Worm (Caenorhabditis elegans) whole organism, L1 larva: ENCODE measurements around the gene cyb-2.1.

ENCODE experiments used
- C04F5.9 ChIP-seq: sonication (generic microtip); optimal IDR thresholded peaks from 2 replicates; lab custom pipeline; 2016; ENCODE audit warnings: missing genetic modification characterization, missing compliant biosample characterization
- C16A3.4 ChIP-seq: fragments of 150-350 bp; optimal IDR thresholded peaks from 2 replicates; lab custom pipeline; 2014; ENCODE audit warnings: missing biosample characterization, missing genetic modification characterization
- F16B12.6 ChIP-seq: fragments of 150-350 bp; optimal IDR thresholded peaks from 2 replicates; lab custom pipeline; 2014; ENCODE audit warnings: missing biosample characterization, missing genetic modification characterization
- blmp-1 ChIP-seq: fragments of 150-350 bp; optimal IDR thresholded peaks from 2 replicates; lab custom pipeline; 2014; ENCODE audit warnings: missing biosample characterization, missing genetic modification characterization
- ceh-63 ChIP-seq: fragments of 200-800 bp; sonication (Bioruptor generic); optimal IDR thresholded peaks from 2 replicates; lab custom pipeline; 2018; ENCODE audit warnings: mild to moderate bottlenecking, missing genetic modification characterization, missing compliant biosample characterization
- ceh-8 ChIP-seq: fragments of 200-800 bp; sonication (Bioruptor generic); optimal IDR thresholded peaks from 2 replicates; lab custom pipeline; 2018; ENCODE audit warnings: mild to moderate bottlenecking, missing genetic modification characterization, moderate library complexity, missing compliant biosample characterization
- ces-1 ChIP-seq: fragments of 150-350 bp; optimal IDR thresholded peaks from 2 replicates; lab custom pipeline; 2014; ENCODE audit warnings: missing biosample characterization, missing genetic modification reagents, missing genetic modification characterization
- dsc-1 ChIP-seq: sonication (generic microtip); optimal IDR thresholded peaks from 2 replicates; lab custom pipeline; 2016; ENCODE audit warnings: mild to moderate bottlenecking, missing genetic modification characterization, missing compliant biosample characterization
- efl-1 ChIP-seq, 4 experiments: fragments of 150-350 bp; optimal IDR thresholded peaks in 3 of 4; peaks in 1 of 4; 1 replicate in 1 of 4; 2 replicates in 3 of 4; lab custom pipeline; 2014; ENCODE audit warnings: missing biosample characterization in 2 of 4, missing genetic modification characterization in 2 of 4, missing genetic modification reagents in 2 of 4
- efl-3 ChIP-seq: fragments of 200-800 bp; sonication (Bioruptor generic); optimal IDR thresholded peaks from 2 replicates; lab custom pipeline; 2018; ENCODE audit warnings: mild to moderate bottlenecking, missing genetic modification characterization, missing compliant biosample characterization
- elt-2 ChIP-seq: sonication (generic microtip); optimal IDR thresholded peaks from 2 replicates; lab custom pipeline; 2016; ENCODE audit warnings: missing genetic modification characterization, mild to moderate bottlenecking, inconsistent platforms, missing compliant biosample characterization, missing genetic modification reagents
- fkh-4 ChIP-seq: sonication (generic microtip); optimal IDR thresholded peaks from 2 replicates; lab custom pipeline; 2016; ENCODE audit warnings: missing compliant biosample characterization, missing genetic modification characterization, borderline replicate concordance
- fos-1 ChIP-seq: fragments of 150-350 bp; optimal IDR thresholded peaks from 2 replicates; lab custom pipeline; 2014; ENCODE audit warnings: missing biosample characterization, missing genetic modification characterization
- hlh-4 ChIP-seq: sonication (generic microtip); optimal IDR thresholded peaks from 2 replicates; lab custom pipeline; 2016; ENCODE audit warnings: mild to moderate bottlenecking, missing genetic modification characterization, missing compliant biosample characterization
- isw-1 ChIP-seq: fragments of 200-800 bp; sonication (Bioruptor generic); IDR thresholded peaks from 2 replicates; pipeline ENCODE4 v1.3.6; 2022; ENCODE audit warnings: missing genetic modification characterization, missing compliant biosample characterization
- jun-1 ChIP-seq: fragments of 150-350 bp; optimal IDR thresholded peaks from 2 replicates; lab custom pipeline; 2014; ENCODE audit warnings: missing biosample characterization, missing genetic modification reagents, missing genetic modification characterization
- lin-15B ChIP-seq: fragments of 150-350 bp; sonication (generic microtip); optimal IDR thresholded peaks from 3 replicates; lab custom pipeline; 2014; ENCODE audit warnings: missing biosample characterization, missing genetic modification characterization
- lin-35 ChIP-seq, 2 experiments: fragments of 150-350 bp; optimal IDR thresholded peaks; 2 replicates each; lab custom pipeline; 2014; ENCODE audit warnings: missing biosample characterization in 2 of 2, missing genetic modification characterization in 2 of 2, missing genetic modification reagents in 2 of 2
- lir-3 ChIP-seq: sonication (generic microtip); optimal IDR thresholded peaks from 2 replicates; lab custom pipeline; 2016; ENCODE audit warnings: mild to moderate bottlenecking, missing genetic modification characterization, moderate library complexity, missing compliant biosample characterization; ENCODE audit not compliant: poor library complexity
- lsy-2 ChIP-seq, 2 experiments: fragments of 150-350 bp; optimal IDR thresholded peaks; 2 replicates each; lab custom pipeline; 2014; ENCODE audit warnings: missing biosample characterization in 2 of 2, missing genetic modification characterization in 2 of 2
- mdl-1 ChIP-seq, 2 experiments: fragments of 150-350 bp; optimal IDR thresholded peaks; 2 replicates each; lab custom pipeline; 2014 to 2017; ENCODE audit warnings: missing biosample characterization in 2 of 2, missing genetic modification characterization in 2 of 2, inconsistent platforms in 1 of 2
- nhr-12 ChIP-seq: sonication (generic microtip); optimal IDR thresholded peaks from 2 replicates; lab custom pipeline; 2017; ENCODE audit warnings: missing biosample characterization, missing genetic modification characterization
- nhr-19 ChIP-seq: fragments of 200-800 bp; sonication (Bioruptor generic); conservative IDR thresholded peaks from 2 replicates; pipeline ENCODE4 v1.3.6; 2022; ENCODE audit warnings: missing genetic modification characterization, missing compliant biosample characterization
- nhr-28 ChIP-seq: fragments of 150-350 bp; optimal IDR thresholded peaks from 2 replicates; lab custom pipeline; 2014; ENCODE audit warnings: missing biosample characterization, missing genetic modification characterization
- nhr-47 ChIP-seq: sonication (generic microtip); optimal IDR thresholded peaks from 2 replicates; lab custom pipeline; 2016; ENCODE audit warnings: mild to moderate bottlenecking, missing genetic modification characterization, moderate library complexity, missing compliant biosample characterization
- nhr-71 ChIP-seq: sonication (generic microtip); optimal IDR thresholded peaks from 2 replicates; lab custom pipeline; 2016; ENCODE audit warnings: mild to moderate bottlenecking, missing genetic modification characterization, moderate library complexity, missing compliant biosample characterization
- nhr-76 ChIP-seq: sonication (generic microtip); optimal IDR thresholded peaks from 2 replicates; lab custom pipeline; 2017; ENCODE audit warnings: missing biosample characterization, missing genetic modification characterization
- nhr-77 ChIP-seq: fragments of 150-350 bp; optimal IDR thresholded peaks from 2 replicates; lab custom pipeline; 2014; ENCODE audit warnings: missing biosample characterization, missing genetic modification characterization
- nhr-85 ChIP-seq: sonication (generic microtip); peaks from one replicate; lab custom pipeline; 2016; ENCODE audit warnings: missing genetic modification characterization, inconsistent platforms, missing compliant biosample characterization
- nhr-90 ChIP-seq: sonication (generic microtip); optimal IDR thresholded peaks from 2 replicates; lab custom pipeline; 2016; ENCODE audit warnings: mild to moderate bottlenecking, missing genetic modification characterization, missing compliant biosample characterization; ENCODE audit not compliant: poor library complexity
- pag-3 ChIP-seq: sonication (generic microtip); optimal IDR thresholded peaks from 2 replicates; lab custom pipeline; 2017; ENCODE audit warnings: missing genetic modification characterization, mild to moderate bottlenecking, missing compliant biosample characterization, antibody characterized with exemption, borderline replicate concordance; ENCODE audit not compliant: insufficient read depth
- rnt-1 ChIP-seq: sonication (generic microtip); optimal IDR thresholded peaks from 2 replicates; lab custom pipeline; 2016; ENCODE audit warnings: mild to moderate bottlenecking, missing genetic modification characterization, moderate library complexity, missing compliant biosample characterization
- snpc-4 ChIP-seq: fragments of 150-350 bp; optimal IDR thresholded peaks from 2 replicates; lab custom pipeline; 2014; ENCODE audit warnings: missing biosample characterization, missing genetic modification characterization
- sox-4 ChIP-seq: sonication (generic microtip); optimal IDR thresholded peaks from 2 replicates; lab custom pipeline; 2016; ENCODE audit warnings: missing genetic modification characterization, missing compliant biosample characterization
- sptf-1 ChIP-seq: fragments of 150-350 bp; optimal IDR thresholded peaks from 2 replicates; lab custom pipeline; 2014; ENCODE audit warnings: missing biosample characterization, missing genetic modification characterization
- tlp-1 ChIP-seq: fragments of 150-350 bp; optimal IDR thresholded peaks from 2 replicates; lab custom pipeline; 2014; ENCODE audit warnings: missing biosample characterization, missing genetic modification characterization
- unc-62 ChIP-seq: fragments of 150-350 bp; optimal IDR thresholded peaks from 2 replicates; lab custom pipeline; 2014; ENCODE audit warnings: missing biosample characterization, missing genetic modification reagents, missing genetic modification characterization
- unc-86 ChIP-seq: sonication (generic microtip); optimal IDR thresholded peaks from 2 replicates; lab custom pipeline; 2016; ENCODE audit warnings: missing genetic modification characterization, missing compliant biosample characterization
- unc-98 ChIP-seq: fragments of 200-800 bp; sonication (Bioruptor generic); IDR thresholded peaks from 2 replicates; pipeline ENCODE4 v1.3.6; 2022; ENCODE audit warnings: missing genetic modification characterization, missing compliant biosample characterization
- vab-15 ChIP-seq: sonication (generic microtip); optimal IDR thresholded peaks from 2 replicates; lab custom pipeline; 2017; ENCODE audit warnings: missing genotype, mild to moderate bottlenecking, missing genetic modification characterization, missing compliant biosample characterization
- xbp-1 ChIP-seq: sonication (generic microtip); optimal IDR thresholded peaks from 2 replicates; lab custom pipeline; 2016; ENCODE audit warnings: missing genetic modification characterization, missing compliant biosample characterization
- zip-4 ChIP-seq: fragments of 200-800 bp; sonication (Bioruptor generic); optimal IDR thresholded peaks from 2 replicates; lab custom pipeline; 2018; ENCODE audit warnings: mild to moderate bottlenecking, missing genetic modification characterization, moderate library complexity, missing compliant biosample characterization
- ztf-11 ChIP-seq, 2 experiments: sonication (generic microtip); optimal IDR thresholded peaks; 2 replicates each; lab custom pipeline; 2016 to 2017; ENCODE audit warnings: missing genetic modification characterization in 2 of 2, missing biosample characterization in 1 of 2, missing compliant biosample characterization in 1 of 2
- ztf-4 ChIP-seq: fragments of 150-350 bp; optimal IDR thresholded peaks from 2 replicates; lab custom pipeline; 2014; ENCODE audit warnings: missing biosample characterization, missing genetic modification characterization

The cyb-2.1 gene

ce11 chrIV:11030117-11030516, 44.3 kb downstream of the cyb-2.1 start:
- TF ChIP-seq nhr-85 (tag; lab: Kevin White, UChicago) = no peak
- no peak for TF ChIP-seq C16A3.4
- no peak for TF ChIP-seq unc-86 (tag; lab: Kevin White, UChicago)
- no peak for TF ChIP-seq tlp-1 (tag; lab: Kevin White, UChicago)
- no peak for TF ChIP-seq xbp-1 (tag; lab: Kevin White, UChicago)
- no peak for TF ChIP-seq ztf-4 (tag; lab: Kevin White, UChicago)
- TF ChIP-seq rnt-1 (tag; lab: Kevin White, UChicago) = no peak
- TF ChIP-seq lin-15B (tag; lab: Kevin White, UChicago) = no peak
- no peak for TF ChIP-seq mdl-1 (tag; optimal IDR thresholded peaks at IDR 0.05; lab: Kevin White, UChicago)
- TF ChIP-seq unc-62 (GFP tag; lab: Kevin White, UChicago) = no peak

ce11 chrIV:11030893-11031292, 45.1 kb downstream of the cyb-2.1 start, which contains the start of gene hrg-4:
Gene hrg-4 (minus strand): TSS chrIV:11030993.
- TF ChIP-seq pag-3 (tag; lab: Kevin White, UChicago) = no peak
- TF ChIP-seq lsy-2 (tag; optimal IDR thresholded peaks at IDR 0.05; lab: Kevin White, UChicago) = no peak
- no peak for TF ChIP-seq lin-15B (tag; lab: Kevin White, UChicago)
- TF ChIP-seq sox-4 (tag; lab: Kevin White, UChicago) = no peak
- TF ChIP-seq efl-3 (GFP tag; lab: Kevin White, UChicago) = no peak
- TF ChIP-seq ces-1 (GFP tag; lab: Kevin White, UChicago) = no peak
- TF ChIP-seq nhr-28 (tag; lab: Kevin White, UChicago) = no peak
- TF ChIP-seq vab-15 (tag; lab: Kevin White, UChicago) = no peak
- no peak for TF ChIP-seq sptf-1 (tag; lab: Kevin White, UChicago)
- no peak for TF ChIP-seq nhr-12 (tag; lab: Kevin White, UChicago)
- TF ChIP-seq lin-35 (GFP tag; optimal IDR thresholded peaks at IDR 0.05; lab: Kevin White, UChicago) = no peak
- TF ChIP-seq efl-1 (optimal IDR thresholded peaks at IDR 0.05; lab: Kevin White, UChicago) = no peak
- no peak for TF ChIP-seq efl-1 (GFP tag; optimal IDR thresholded peaks at IDR 0.05 in 1 of 2; lab: Kevin White, UChicago)

ce11 chrIV:11031640-11032039, 45.9 kb downstream of the cyb-2.1 start:
- TF ChIP-seq elt-2 (tag; lab: Kevin White, UChicago) = peak; percentile 71
- TF ChIP-seq nhr-76 = no peak

ce11 chrIV:11032288-11032687, 46.5 kb downstream of the cyb-2.1 start, which contains the start of gene hrg-6:
Gene hrg-6 (plus strand): TSS chrIV:11032588.
- TF ChIP-seq fkh-4 (tag; lab: Kevin White, UChicago) = no peak
- no peak for TF ChIP-seq efl-1 (optimal IDR thresholded peaks at IDR 0.05; lab: Kevin White, UChicago)
- peak in 1 of 2 experiments; percentile 78 for TF ChIP-seq efl-1 (GFP tag; optimal IDR thresholded peaks at IDR 0.05 in 1 of 2; lab: Kevin White, UChicago)

- TF ChIP-seq lir-3 (peak; percentile 13), unc-98 (GFP tag; lab: Robert Waterston, UW) (no peak), ceh-63 (no peak), nhr-77 (tag; lab: Kevin White, UChicago) (peak; percentile 39), sptf-1 (tag; lab: Kevin White, UChicago) (no peak), sox-4 (tag; lab: Kevin White, UChicago) (peak; percentile 19), nhr-71 (tag; lab: Kevin White, UChicago) (peak; percentile 82), unc-86 (tag; lab: Kevin White, UChicago) (peak; percentile 56), fos-1 (tag; lab: Kevin White, UChicago) (peak; percentile 27), jun-1 (tag; lab: Kevin White, UChicago) (peak; percentile 30), snpc-4 (tag; lab: Kevin White, UChicago) (peak; percentile 12), nhr-47 (peak; percentile 80), dsc-1 (tag; lab: Kevin White, UChicago) (peak; percentile 61), xbp-1 (tag; lab: Kevin White, UChicago) (peak; percentile 94), C04F5.9 (no peak), ztf-11 (tag; optimal IDR thresholded peaks at IDR 0.05; lab: Kevin White, UChicago) (no peak), isw-1 (GFP tag; lab: Robert Waterston, UW) (peak; percentile 43), blmp-1 (tag; lab: Kevin White, UChicago) (peak; percentile 29), nhr-90 (tag; lab: Kevin White, UChicago) (peak; percentile 55), zip-4 (no peak), hlh-4 (tag; lab: Kevin White, UChicago) (no peak), F16B12.6 (tag; lab: Kevin White, UChicago) (peak; percentile 47), ceh-8 (GFP tag; lab: Kevin White, UChicago) (peak; percentile 6), nhr-19 (GFP tag; lab: Robert Waterston, UW) (peak; percentile 71)
Measured at ce11 chrIV:11036222-11036621, 50.4 kb downstream of the cyb-2.1 start, which contains the start of gene fkb-1. Gene fkb-1 (plus strand): TSS chrIV:11036582.
